Comparison of ENCODE assay signal across 3 worm cellular contexts in the genomic region with DNA sequence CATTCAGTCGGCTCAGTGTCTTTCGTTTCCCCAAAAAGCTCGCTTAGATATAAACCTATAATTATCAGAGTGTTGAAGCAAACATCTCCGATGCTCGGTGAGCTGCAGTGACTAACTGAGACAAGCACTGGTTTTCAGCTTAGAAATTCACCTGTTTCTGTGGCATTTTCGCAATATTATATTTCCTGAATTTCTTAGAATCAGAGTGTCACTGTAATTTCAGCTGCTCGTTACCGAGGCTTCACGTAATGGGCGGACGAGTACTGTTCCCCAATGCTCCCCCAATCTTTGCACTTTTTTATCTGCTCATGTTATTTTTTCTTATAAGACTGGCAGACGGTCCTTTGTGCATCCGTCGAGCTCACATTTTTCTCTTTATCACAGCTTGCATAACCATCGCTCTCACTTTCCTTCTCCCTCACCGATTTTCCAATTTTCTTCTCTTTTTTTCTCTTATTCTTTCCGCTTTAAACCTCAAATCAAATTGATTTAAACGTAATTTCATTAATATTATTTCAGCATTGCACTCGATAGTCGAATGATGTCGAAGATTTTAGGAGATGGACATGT.
A peak's percentile ranks its signal among the peaks of the same experiment; 100 is the strongest.
TF ChIP-seq lines count a peak whose summit lies in the region.

trcs-2 (plus strand) TSS at position 520 of the 570 bp plus-strand sequence.

TF ChIP-seq in whole organism, L1 larva, 84 proteins besides CTCF, POLR2A, EP300 and RAD21:
- TF ChIP-seq hlh-4 (tag; optimal IDR thresholded peaks at IDR 0.05; lab: Kevin White, UChicago): peak; percentile 90
- TF ChIP-seq xbp-1 (tag; optimal IDR thresholded peaks at IDR 0.05; lab: Kevin White, UChicago): no peak
- TF ChIP-seq fkh-8 (tag; optimal IDR thresholded peaks at IDR 0.05; lab: Kevin White, UChicago): peak; percentile 22
- peak; percentile 5 for TF ChIP-seq nhr-71 (tag; optimal IDR thresholded peaks at IDR 0.05; lab: Kevin White, UChicago)
- TF ChIP-seq elt-3 (tag; optimal IDR thresholded peaks at IDR 0.05; lab: Kevin White, UChicago): no peak
- TF ChIP-seq efl-1 (optimal IDR thresholded peaks at IDR 0.05; lab: Kevin White, UChicago): no peak
- TF ChIP-seq efl-1 (GFP tag; optimal IDR thresholded peaks at IDR 0.05 in 1 of 2; lab: Kevin White, UChicago): no peak

TF ChIP-seq in whole organism, L4 larva, 104 proteins besides CTCF, POLR2A, EP300 and RAD21:
- TF ChIP-seq ceh-62 (tag; optimal IDR thresholded peaks at IDR 0.05; lab: Kevin White, UChicago) (no peak), egl-43 (GFP tag; IDR thresholded peaks at IDR 0.05; lab: Robert Waterston, UW) (0 out of 2 replicates have a peak, but pooled peaks have one; percentile 16)

TF ChIP-seq in whole organism, young adult, 124 proteins besides CTCF, POLR2A, EP300 and RAD21:
- TF ChIP-seq nfyb-1 (GFP tag; IDR thresholded peaks at IDR 0.05; lab: Robert Waterston, UW): peak; percentile 41; the same call in 1 of the 2 replicates
- 0 out of 2 replicates have a peak, but pooled peaks have one; percentile 32 for TF ChIP-seq dox-1 (GFP tag; IDR thresholded peaks at IDR 0.05; lab: Robert Waterston, UW)
- no peak for TF ChIP-seq attf-6 (GFP tag; IDR thresholded peaks at IDR 0.05; lab: Robert Waterston, UW)
- no peak for TF ChIP-seq chd-7 (tag; optimal IDR thresholded peaks at IDR 0.05; lab: Kevin White, UChicago)
- no peak for TF ChIP-seq hmg-1.2 (GFP tag; IDR thresholded peaks at IDR 0.05; lab: Robert Waterston, UW)
- TF ChIP-seq T07F8.4 (tag; optimal IDR thresholded peaks at IDR 0.05; lab: Kevin White, UChicago): no peak
- no peak for TF ChIP-seq lin-40 (tag; optimal IDR thresholded peaks at IDR 0.05; lab: Kevin White, UChicago)
- TF ChIP-seq Y53G8AR.9 (GFP tag; conservative IDR thresholded peaks at IDR 0.05; lab: Robert Waterston, UW): no peak
- TF ChIP-seq ztf-3 (GFP tag; optimal IDR thresholded peaks at IDR 0.05; lab: Kevin White, UChicago): no peak
- TF ChIP-seq ztf-28 (GFP tag; IDR thresholded peaks at IDR 0.05; lab: Robert Waterston, UW): no peak
- no peak for TF ChIP-seq ztf-26 (tag; optimal IDR thresholded peaks at IDR 0.05; lab: Kevin White, UChicago)
